Fruit fly (Drosophila melanogaster) whole organism, embryonic: ENCODE data around the gene CG4658.

Experiments used
- ATbp ChIP-seq: fragments of 200-800 bp; sonication (Bioruptor generic); optimal IDR thresholded peaks from 2 replicates; lab custom pipeline; 2017; ENCODE audit warnings: missing biosample characterization, mild to moderate bottlenecking, missing genetic modification characterization, missing genetic modification reagents
- Ada2b ChIP-seq: fragments of 200-800 bp; sonication (Bioruptor generic); IDR thresholded peaks from 2 replicates; pipeline ENCODE4 v1.3.6; 2022; ENCODE audit warnings: missing biosample characterization, missing genetic modification characterization
- Adf1 ChIP-seq: fragments of 200-800 bp; sonication (Bioruptor generic); IDR thresholded peaks from 2 replicates; pipeline ENCODE4 v1.3.6; 2022; ENCODE audit warnings: missing biosample characterization, missing genetic modification characterization
- CG10565 ChIP-seq: fragments of 200-800 bp; sonication (Bioruptor generic); optimal IDR thresholded peaks from 3 replicates; lab custom pipeline; 2016; ENCODE audit warnings: missing biosample characterization, mild to moderate bottlenecking, missing genetic modification characterization
- CG14667 ChIP-seq: fragments of 200-800 bp; sonication (Bioruptor generic); IDR thresholded peaks from 2 replicates; pipeline ENCODE4 v1.3.6; 2022; ENCODE audit warnings: missing biosample characterization, missing genetic modification characterization
- CG15269 ChIP-seq: fragments of 200-800 bp; sonication (Bioruptor generic); optimal IDR thresholded peaks from 2 replicates; lab custom pipeline; 2018; ENCODE audit warnings: missing biosample characterization, mild to moderate bottlenecking, missing genetic modification characterization, moderate library complexity
- CG1529 ChIP-seq: fragments of 200-800 bp; sonication (Bioruptor generic); optimal IDR thresholded peaks from 3 replicates; lab custom pipeline; 2018; ENCODE audit warnings: missing biosample characterization, missing genetic modification characterization
- CG15696 ChIP-seq: fragments of 200-800 bp; sonication (Bioruptor generic); optimal IDR thresholded peaks from 2 replicates; lab custom pipeline; 2019; ENCODE audit warnings: missing biosample characterization, mild to moderate bottlenecking, missing genetic modification characterization, moderate library complexity
- CG18262 ChIP-seq: fragments of 200-800 bp; optimal IDR thresholded peaks from 3 replicates; lab custom pipeline; 2019; ENCODE audit warnings: missing biosample characterization, mild to moderate bottlenecking, missing genetic modification characterization, moderate library complexity
- CG2199 ChIP-seq: fragments of 200-800 bp; sonication (Bioruptor generic); IDR thresholded peaks from 3 replicates; pipeline ENCODE4 v1.3.6; 2022; ENCODE audit warnings: missing biosample characterization, missing genetic modification characterization
- CG2712 ChIP-seq: fragments of 200-800 bp; optimal IDR thresholded peaks from 3 replicates; lab custom pipeline; 2019; ENCODE audit warnings: missing biosample characterization, mild to moderate bottlenecking, missing genetic modification characterization, moderate library complexity
- CG2875 ChIP-seq: fragments of 200-800 bp; sonication (Bioruptor generic); optimal IDR thresholded peaks from 2 replicates; lab custom pipeline; 2017; ENCODE audit warnings: missing biosample characterization, mild to moderate bottlenecking, missing genetic modification characterization, missing genetic modification reagents
- CG34224 ChIP-seq: fragments of 200-800 bp; sonication (Bioruptor generic); IDR thresholded peaks from 3 replicates; pipeline ENCODE4 v1.3.6; 2022; ENCODE audit warnings: missing biosample characterization, missing genetic modification characterization; ENCODE audit not compliant: partially characterized antibody
- CG5953 ChIP-seq: fragments of 200-800 bp; sonication (Bioruptor generic); IDR thresholded peaks from 2 replicates; pipeline ENCODE4 v1.3.6; 2022; ENCODE audit warnings: missing biosample characterization, missing genetic modification characterization
- CG6272 ChIP-seq: fragments of 200-800 bp; sonication (Bioruptor generic); IDR thresholded peaks from 2 replicates; pipeline ENCODE4 v1.3.6; 2022; ENCODE audit warnings: missing biosample characterization, missing genetic modification characterization
- CG6854 ChIP-seq: fragments of 200-800 bp; sonication (Bioruptor generic); optimal IDR thresholded peaks from 3 replicates; lab custom pipeline; 2017; ENCODE audit warnings: missing biosample characterization, mild to moderate bottlenecking, missing genetic modification characterization
- CG7786 ChIP-seq: fragments of 200-800 bp; sonication (Bioruptor generic); optimal IDR thresholded peaks from 2 replicates; lab custom pipeline; 2016; ENCODE audit warnings: missing biosample characterization, missing genetic modification characterization
- CG8388 ChIP-seq: fragments of 200-800 bp; sonication (Bioruptor generic); optimal IDR thresholded peaks from 2 replicates; lab custom pipeline; 2019; ENCODE audit warnings: missing biosample characterization, mild to moderate bottlenecking, missing genetic modification characterization, moderate library complexity
- CG8924 ChIP-seq: fragments of 200-800 bp; optimal IDR thresholded peaks from 3 replicates; lab custom pipeline; 2019; ENCODE audit warnings: missing biosample characterization, mild to moderate bottlenecking, missing genetic modification characterization, moderate library complexity
- CG9727 ChIP-seq: fragments of 200-800 bp; sonication (Bioruptor generic); optimal IDR thresholded peaks from 3 replicates; lab custom pipeline; 2017; ENCODE audit warnings: missing biosample characterization, mild to moderate bottlenecking, missing genetic modification characterization
- CG9932 ChIP-seq: fragments of 200-800 bp; sonication (Bioruptor generic); IDR thresholded peaks from 2 replicates; pipeline ENCODE4 v1.3.6; 2022; ENCODE audit warnings: missing biosample characterization, missing genetic modification characterization
- CHES-1-like ChIP-seq: fragments of 200-800 bp; sonication (Bioruptor generic); optimal IDR thresholded peaks from 2 replicates; lab custom pipeline; 2016; ENCODE audit warnings: missing biosample characterization, missing genetic modification characterization
- ERR ChIP-seq: fragments of 200-800 bp; sonication (Bioruptor generic); optimal IDR thresholded peaks from 2 replicates; lab custom pipeline; 2016; ENCODE audit warnings: missing biosample characterization, missing genetic modification characterization
- Eip74EF ChIP-seq, 2 experiments: fragments of 200-800 bp in 1 of 2; fragments of >200 bp in 1 of 2; sonication (Bioruptor generic) in 1 of 2; optimal IDR thresholded peaks; 2 replicates each; lab custom pipeline; 2017 to 2019; ENCODE audit warnings: missing biosample characterization in 2 of 2, missing genetic modification characterization in 2 of 2, mild to moderate bottlenecking in 1 of 2, moderate library complexity in 1 of 2
- H2.0 ChIP-seq: fragments of 200-800 bp; sonication (Bioruptor generic); IDR thresholded peaks from 2 replicates; pipeline ENCODE4 v1.3.6; 2022; ENCODE audit warnings: missing biosample characterization, missing genetic modification characterization
- HLH54F ChIP-seq: fragments of 200-800 bp; sonication (Bioruptor generic); optimal IDR thresholded peaks from 3 replicates; lab custom pipeline; 2016; ENCODE audit warnings: missing biosample characterization, missing genetic modification characterization
- Hey ChIP-seq: fragments of 200-800 bp; sonication (Bioruptor generic); optimal IDR thresholded peaks from 3 replicates; lab custom pipeline; 2018; ENCODE audit warnings: missing biosample characterization, mild to moderate bottlenecking, missing genetic modification characterization
- Nf-YA ChIP-seq: fragments of 200-800 bp; sonication (Bioruptor generic); IDR thresholded peaks from 2 replicates; pipeline ENCODE4 v1.3.6; 2022; ENCODE audit warnings: missing biosample characterization, missing genetic modification characterization
- NfI ChIP-seq: fragments of 200-800 bp; sonication (Bioruptor generic); optimal IDR thresholded peaks from 3 replicates; lab custom pipeline; 2018; ENCODE audit warnings: missing biosample characterization, mild to moderate bottlenecking, missing genetic modification characterization, moderate library complexity
- Oli ChIP-seq: fragments of 200-800 bp; sonication (Bioruptor generic); optimal IDR thresholded peaks from 2 replicates; lab custom pipeline; 2018; ENCODE audit warnings: missing biosample characterization, mild to moderate bottlenecking, missing genetic modification characterization, moderate library complexity
- Ravus ChIP-seq: fragments of 200-800 bp; sonication (Bioruptor generic); IDR thresholded peaks from 2 replicates; pipeline ENCODE4 v1.3.6; 2022; ENCODE audit warnings: missing biosample characterization, missing genetic modification characterization
- Rfx ChIP-seq: fragments of 200-800 bp; sonication (Bioruptor generic); IDR thresholded peaks from 2 replicates; pipeline ENCODE4 v1.3.6; 2022; ENCODE audit warnings: missing biosample characterization, missing genetic modification characterization
- Trl ChIP-seq, 3 experiments: fragments of >200 bp in 2 of 3; fragments of 200-800 bp in 1 of 3; sonication (Bioruptor generic) in 1 of 3; optimal IDR thresholded peaks; 2 replicates in 1 of 3; 3 replicates in 2 of 3; lab custom pipeline; 2016 to 2017; ENCODE audit warnings: missing biosample characterization in 1 of 3, missing genetic modification characterization in 1 of 3
- bcd ChIP-seq: fragments of 200-800 bp; sonication (Bioruptor generic); optimal IDR thresholded peaks from 2 replicates; lab custom pipeline; 2017; ENCODE audit warnings: missing biosample characterization, mild to moderate bottlenecking, missing genetic modification characterization
- br ChIP-seq: fragments of >200 bp; optimal IDR thresholded peaks from 2 replicates; lab custom pipeline; 2017
- cg ChIP-seq: fragments of 200-800 bp; sonication (Bioruptor generic); optimal IDR thresholded peaks from 3 replicates; lab custom pipeline; 2019; ENCODE audit warnings: missing biosample characterization, mild to moderate bottlenecking, missing genetic modification characterization, moderate library complexity
- ci ChIP-seq: fragments of 200-800 bp; sonication (Bioruptor generic); IDR thresholded peaks from 3 replicates; pipeline ENCODE4 v1.3.6; 2022; ENCODE audit warnings: missing biosample characterization, missing genetic modification characterization
- eve ChIP-seq, 2 experiments: fragments of >200 bp; optimal IDR thresholded peaks; 2 replicates each; lab custom pipeline; 2017; ENCODE audit warnings: missing biosample characterization in 2 of 2, missing genetic modification characterization in 2 of 2
- gcm2 ChIP-seq: fragments of 200-800 bp; sonication (Bioruptor generic); optimal IDR thresholded peaks from 2 replicates; lab custom pipeline; 2016; ENCODE audit warnings: missing biosample characterization, missing genetic modification characterization
- gt ChIP-seq: fragments of 200-800 bp; sonication (Bioruptor generic); IDR thresholded peaks from 2 replicates; pipeline ENCODE4 v1.3.6; 2022; ENCODE audit warnings: missing biosample characterization, missing genetic modification characterization
- jing ChIP-seq: fragments of 200-800 bp; sonication (Bioruptor generic); optimal IDR thresholded peaks from 2 replicates; lab custom pipeline; 2018; ENCODE audit warnings: missing biosample characterization, mild to moderate bottlenecking, missing genetic modification characterization
- pita ChIP-seq: fragments of 200-800 bp; sonication (Bioruptor generic); optimal IDR thresholded peaks from 2 replicates; lab custom pipeline; 2017; ENCODE audit warnings: missing biosample characterization, mild to moderate bottlenecking, missing genetic modification characterization
- pum ChIP-seq: fragments of 200-800 bp; sonication (Bioruptor generic); optimal IDR thresholded peaks from 2 replicates; lab custom pipeline; 2016; ENCODE audit warnings: missing biosample characterization, missing genetic modification characterization
- ranshi ChIP-seq: fragments of 200-800 bp; sonication (Bioruptor generic); IDR thresholded peaks from 2 replicates; pipeline ENCODE4 v1.3.6; 2022; ENCODE audit warnings: missing biosample characterization, missing genetic modification characterization
- row ChIP-seq: fragments of 200-800 bp; sonication (Bioruptor generic); IDR thresholded peaks from 3 replicates; pipeline ENCODE4 v1.3.6; 2022; ENCODE audit warnings: missing biosample characterization, missing genetic modification characterization
- salm ChIP-seq: fragments of 200-800 bp; sonication (Bioruptor generic); optimal IDR thresholded peaks from 2 replicates; lab custom pipeline; 2018; ENCODE audit warnings: missing biosample characterization, mild to moderate bottlenecking, missing genetic modification characterization
- scrt ChIP-seq: fragments of 200-800 bp; sonication (Bioruptor generic); optimal IDR thresholded peaks from 2 replicates; lab custom pipeline; 2018; ENCODE audit warnings: missing biosample characterization, mild to moderate bottlenecking, missing genetic modification characterization, moderate library complexity
- shn ChIP-seq: fragments of 200-800 bp; sonication (Bioruptor generic); optimal IDR thresholded peaks from 3 replicates; lab custom pipeline; 2016; ENCODE audit warnings: missing biosample characterization, missing genetic modification characterization
- stc ChIP-seq: fragments of 200-800 bp; sonication (Bioruptor generic); IDR thresholded peaks from 2 replicates; pipeline ENCODE4 v1.3.6; 2022; ENCODE audit warnings: missing biosample characterization, missing genetic modification characterization

CG4658 gene

dm6 chr2L:9963603-9964042, 6.7 kb downstream of the CG4658 start, which contains the start of gene CG5850 (continued):
- TF ChIP-seq shn (no peak), CG6272 (GFP tag; lab: Robert Waterston, UW) (no peak), CG9932 (GFP tag; lab: Robert Waterston, UW) (no peak), Adf1 (no peak), CG10565 (no peak), CG5953 (no peak), gcm2 (GFP tag; lab: Kevin White, UChicago) (no peak), bcd (GFP tag; lab: Kevin White, UChicago) (no peak), ERR (GFP tag; lab: Kevin White, UChicago) (no peak), cg (no peak), pita (no peak), CG8388 (GFP tag; lab: Kevin White, UChicago) (peak; percentile 4), CG2712 (peak; percentile 44), CG8924 (peak; percentile 31), ATbp (GFP tag; lab: Kevin White, UChicago) (no peak), Nf-YA (GFP tag; lab: Robert Waterston, UW) (no peak), CHES-1-like (GFP tag; lab: Kevin White, UChicago) (no peak), Rfx (GFP tag; lab: Robert Waterston, UW) (no peak), ci (GFP tag; lab: Robert Waterston, UW) (no peak)

- TF ChIP-seq CG34224 (GFP tag; lab: Robert Waterston, UW) (peak; percentile 82), row (GFP tag; lab: Robert Waterston, UW) (peak; percentile 81), Ravus (GFP tag; lab: Robert Waterston, UW) (no peak), CG2199 (no peak), salm (tag; lab: Kevin White, UChicago) (peak; percentile 84), CG15696 (tag; lab: Kevin White, UChicago) (peak; percentile 55), jing (GFP tag; lab: Kevin White, UChicago) (no peak), CG1529 (GFP tag; lab: Kevin White, UChicago) (peak; percentile 79), gt (0 out of 2 replicates have a peak, but pooled peaks have one; percentile 16), CG14667 (GFP tag; lab: Robert Waterston, UW) (peak; percentile 16; the same call in 1 of the 2 replicates), HLH54F (GFP tag; lab: Kevin White, UChicago) (peak; percentile 80), CG9727 (GFP tag; lab: Kevin White, UChicago) (peak; percentile 95), br (lab: Kevin White, UChicago) (no peak), pum (GFP tag; lab: Kevin White, UChicago) (peak; percentile 67), Oli (tag; lab: Kevin White, UChicago) (peak; percentile 61), scrt (GFP tag; lab: Kevin White, UChicago) (peak; percentile 85), Eip74EF (GFP tag; optimal IDR thresholded peaks at IDR 0.05; lab: Kevin White, UChicago) (peak in 1 of 2 experiments; percentile 84), ranshi (GFP tag; lab: Robert Waterston, UW) (peak; percentile 70; the same call in 1 of the 2 replicates), stc (GFP tag; lab: Robert Waterston, UW) (peak; percentile 75), Trl (optimal IDR thresholded peaks at IDR 0.05; lab: Kevin White, UChicago) (no peak), Trl (GFP tag; optimal IDR thresholded peaks at IDR 0.05; lab: Kevin White, UChicago) (peak; percentile 90), NfI (peak; percentile 94), Ada2b (peak; percentile 62; the same call in 1 of the 2 replicates), CG6854 (GFP tag; lab: Kevin White, UChicago) (peak; percentile 94), eve (GFP tag; optimal IDR thresholded peaks at IDR 0.05; lab: Kevin White, UChicago) (no peak), Hey (peak; percentile 90), CG2875 (GFP tag; lab: Kevin White, UChicago) (peak; percentile 91), CG7786 (GFP tag; lab: Kevin White, UChicago) (peak; percentile 81), CG18262 (tag; lab: Kevin White, UChicago) (peak; percentile 80), CG15269 (tag; lab: Kevin White, UChicago) (peak; percentile 87), Rfx (GFP tag; lab: Robert Waterston, UW) (peak; percentile 88), H2.0 (peak; percentile 48; the same call in 1 of the 2 replicates)
These were observed 10.2 kb downstream of the CG4658 start, which contains the start of the genes Dref and RpL13 for dm6 chr2L:9966983-9967737. Gene Dref, minus strand, starts transcription at chr2L:9967229. Gene RpL13, plus strand, starts transcription at chr2L:9967313.
